Worm (Caenorhabditis elegans) whole organism, early embryonic: ENCODE measurements around the gene tbx-40.

Experiments
- F13C5.2 ChIP-seq: sonication (generic microtip); optimal IDR thresholded peaks from 2 replicates; lab custom pipeline; 2017; ENCODE audit warnings: mild to moderate bottlenecking, missing genetic modification characterization, inconsistent platforms, missing compliant biosample characterization
- ama-1 ChIP-seq: fragments of 150-350 bp; optimal IDR thresholded peaks from 2 replicates; lab custom pipeline; 2014
- ceh-36 ChIP-seq: sonication (generic microtip); optimal IDR thresholded peaks from 2 replicates; lab custom pipeline; 2016; ENCODE audit warnings: missing genetic modification characterization, inconsistent platforms, missing compliant biosample characterization
- flt-1 ChIP-seq: fragments of 200-800 bp; sonication (Bioruptor generic); IDR thresholded peaks from 2 replicates; pipeline ENCODE4 v1.3.6; 2022; ENCODE audit warnings: missing genetic modification characterization, missing compliant biosample characterization
- hmg-4 ChIP-seq: fragments of 200-800 bp; sonication (Bioruptor generic); optimal IDR thresholded peaks from 2 replicates; lab custom pipeline; 2018; ENCODE audit warnings: mild to moderate bottlenecking, missing genetic modification characterization, missing compliant biosample characterization
- scrt-1 ChIP-seq: fragments of 200-800 bp; sonication (Bioruptor generic); IDR thresholded peaks from 2 replicates; pipeline ENCODE4 v1.3.6; 2022; ENCODE audit warnings: missing genetic modification characterization, missing compliant biosample characterization
- sea-1 ChIP-seq: fragments of 200-800 bp; sonication (Bioruptor generic); conservative IDR thresholded peaks from 2 replicates; pipeline ENCODE4 v1.3.6; 2022; ENCODE audit warnings: missing genetic modification characterization, missing compliant biosample characterization
- tbx-37 ChIP-seq: fragments of 200-800 bp; sonication (Bioruptor generic); conservative IDR thresholded peaks from 2 replicates; pipeline ENCODE4 v1.3.6; 2022; ENCODE audit warnings: missing genetic modification reagents, missing genetic modification characterization, missing compliant biosample characterization

DNA sequence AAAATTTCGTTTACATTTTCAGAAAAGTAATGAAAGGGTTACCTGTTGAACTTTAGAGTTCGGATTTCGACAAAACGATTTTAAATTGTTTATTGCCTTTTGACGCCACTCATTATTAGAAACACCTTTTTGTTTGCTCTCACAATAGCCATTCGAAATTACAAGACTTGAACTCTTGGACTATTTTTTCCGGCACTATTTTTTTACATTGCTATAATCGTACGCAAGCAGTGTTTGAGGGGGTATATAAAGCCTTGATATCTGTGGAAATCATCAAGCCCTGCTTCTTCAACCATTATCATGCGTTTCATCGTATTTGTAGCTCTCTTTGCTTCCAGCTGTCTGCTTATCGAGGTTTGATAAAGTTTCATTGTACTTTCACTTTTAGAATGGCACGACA lies 36.4 kb downstream of the tbx-40 start, which contains the start of gene pqn-91:
- no peak for TF ChIP-seq ama-1 (lab: Kevin White, UChicago)
- TF ChIP-seq F13C5.2 (tag; lab: Kevin White, UChicago) = no peak
- TF ChIP-seq hmg-4 = no peak
- no peak for TF ChIP-seq flt-1 (GFP tag; lab: Robert Waterston, UW)
- no peak for TF ChIP-seq sea-1 (GFP tag; lab: Robert Waterston, UW)
- TF ChIP-seq scrt-1 (GFP tag; lab: Robert Waterston, UW) = no peak
- no peak for TF ChIP-seq ceh-36 (tag; lab: Kevin White, UChicago)
- no peak for TF ChIP-seq tbx-37 (GFP tag; lab: Robert Waterston, UW)
